Worm (Caenorhabditis elegans): Measurements from ENCODE around the gene R52.6.
A peak's percentile ranks its signal among the peaks of the same experiment; 100 is the strongest.
"Not testable (repeated sequence)": the region's sequence is repeated elsewhere in the genome, so short reads cannot be mapped to it uniquely, and the experiment has no call there.

Gene R52.6

DNA sequence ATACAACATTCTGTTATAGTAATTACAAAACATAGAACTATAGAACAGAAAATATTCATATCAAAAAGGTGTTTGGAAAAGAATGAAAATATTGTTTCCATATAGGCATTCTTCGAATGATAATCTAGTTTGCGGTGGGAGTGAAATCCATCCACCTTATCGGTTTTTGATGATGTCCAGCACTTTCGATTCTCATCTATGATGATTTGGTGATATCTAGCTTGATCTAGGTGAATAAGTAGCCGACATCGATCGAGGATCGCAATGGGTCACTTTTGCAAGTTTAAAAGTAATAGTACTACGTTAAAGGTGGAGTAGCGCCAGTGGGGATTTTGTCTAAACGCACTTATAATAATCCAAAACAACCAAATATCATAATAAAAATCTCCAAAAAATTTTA is at the start of gene R52.6:
R52.6 (minus strand) TSS at position 101 of the 400 bp plus-strand sequence.
- TF ChIP-seq ceh-40 (GFP tag; IDR thresholded peaks at IDR 0.05) (no peak), tbx-9 (tag; optimal IDR thresholded peaks at IDR 0.05; ENCODE audit: borderline replicate concordance) (no peak), nhr-179 (tag; optimal IDR thresholded peaks at IDR 0.05) (no peak), him-1 (tag; optimal IDR thresholded peaks at IDR 0.05) (no peak), T26A5.8 (tag; optimal IDR thresholded peaks at IDR 0.05) (no peak), hmg-20 (GFP tag; IDR thresholded peaks at IDR 0.05) (no peak), die-1 (tag; optimal IDR thresholded peaks at IDR 0.05) (no peak), ztf-26 (tag; optimal IDR thresholded peaks at IDR 0.05) (no peak), lsy-27 (tag; optimal IDR thresholded peaks at IDR 0.05; ENCODE audit: borderline replicate concordance, insufficient read depth) (no peak), F10E7.11 (tag; optimal IDR thresholded peaks at IDR 0.05) (no peak), egl-18 (GFP tag; IDR thresholded peaks at IDR 0.05) (no peak), Y53F4B.3 (GFP tag; IDR thresholded peaks at IDR 0.05) (no peak), zfh-2 (GFP tag; conservative IDR thresholded peaks at IDR 0.05) (no peak), madf-6 (GFP tag; IDR thresholded peaks at IDR 0.05) (no peak), F22D6.2 (tag; optimal IDR thresholded peaks at IDR 0.05) (no peak), Y95B8A.8 (GFP tag; IDR thresholded peaks at IDR 0.05) (no peak), nhr-120 (GFP tag; IDR thresholded peaks at IDR 0.05) (no peak), mel-28 (tag; optimal IDR thresholded peaks at IDR 0.05; ENCODE audit: borderline replicate concordance) (no peak)

DNA sequence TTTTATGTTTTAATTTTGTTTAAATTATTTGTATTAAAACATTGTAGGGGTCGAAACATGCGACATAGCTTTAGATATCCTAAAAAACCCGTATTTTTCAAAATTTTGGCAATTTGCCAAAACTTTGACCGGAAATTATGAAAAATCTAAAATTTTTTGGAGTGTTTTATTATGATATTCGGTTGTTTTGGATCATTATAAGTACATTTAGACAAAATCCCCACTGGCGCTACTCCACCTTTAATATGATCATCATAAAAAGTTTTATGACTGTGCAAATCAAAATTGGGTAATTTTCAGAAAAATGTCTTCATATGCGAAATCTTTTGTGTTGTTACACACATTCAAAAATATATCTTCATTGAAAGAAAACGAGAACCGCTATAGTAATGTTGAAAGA is 40.9 kb upstream of the R52.6 start, which contains the start of gene math-18:
math-18 (plus strand) TSS at position 301 of the 400 bp plus-strand sequence.
- not testable (repeated sequence) for TF ChIP-seq K12H6.12 (tag; optimal IDR thresholded peaks at IDR 0.05); tbx-9 (tag; optimal IDR thresholded peaks at IDR 0.05; ENCODE audit: borderline replicate concordance); ama-1 (optimal IDR thresholded peaks at IDR 0.05); ama-1 (GFP tag; optimal IDR thresholded peaks at IDR 0.05)

DNA sequence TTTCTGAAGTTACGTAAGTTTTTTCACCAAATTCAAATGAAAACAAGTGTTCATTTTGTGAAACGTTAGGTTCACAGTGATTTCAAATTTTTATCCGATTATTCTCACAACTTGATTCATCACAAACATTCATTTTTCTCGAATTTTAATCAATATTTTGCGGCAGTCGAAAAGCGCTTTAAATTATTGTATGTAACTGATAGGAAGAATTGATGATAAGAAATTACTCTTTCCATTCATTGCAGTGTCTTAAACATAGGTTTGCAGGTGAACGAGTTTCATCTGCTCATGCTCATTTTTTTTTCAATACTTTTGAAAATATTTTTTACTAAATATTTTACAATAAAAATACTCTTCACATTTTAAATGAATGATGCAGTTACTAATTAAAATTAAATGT is 39.6 kb upstream of the R52.6 start:
- TF ChIP-seq nhr-80 (tag; optimal IDR thresholded peaks at IDR 0.05), result peak; percentile 5
- no peak for TF ChIP-seq ztf-28 (GFP tag; IDR thresholded peaks at IDR 0.05)
- TF ChIP-seq madf-8 (GFP tag; conservative IDR thresholded peaks at IDR 0.05), result no peak
- TF ChIP-seq akir-1 (GFP tag; optimal IDR thresholded peaks at IDR 0.05), result no peak
- TF ChIP-seq snpc-1.3 (tag; optimal IDR thresholded peaks at IDR 0.05; ENCODE audit: insufficient read depth), result no peak

DNA sequence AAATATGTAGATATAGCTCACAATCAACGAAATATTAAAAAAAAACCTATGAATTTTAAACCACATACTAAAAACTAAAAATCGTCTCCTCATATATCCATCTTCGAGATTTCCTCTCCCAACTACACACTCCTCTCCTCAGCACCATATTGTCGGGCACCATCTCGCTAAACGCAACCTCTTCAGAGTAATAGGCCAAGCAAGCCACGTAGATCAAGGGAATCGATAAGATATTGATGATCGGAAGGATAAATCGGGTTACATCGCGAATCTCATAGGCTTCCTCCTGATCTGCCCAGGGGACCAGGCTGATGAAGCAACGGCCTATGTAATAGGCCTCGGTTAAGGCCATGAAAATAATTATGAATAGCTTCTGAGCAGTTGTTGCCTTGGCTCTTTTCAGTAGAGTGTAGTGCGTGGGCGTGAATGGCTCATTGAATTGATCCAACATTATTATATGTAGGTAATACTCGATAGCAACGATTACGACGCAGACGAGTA is 37.7 kb upstream of the R52.6 start, which contains the start of the genes C40A11.7 and C40A11.8:
C40A11.7 (minus strand) TSS at position 101 of the 501 bp plus-strand sequence.
C40A11.8 (minus strand) TSS at position 451 of the 501 bp plus-strand sequence.
- TF ChIP-seq dox-1 (GFP tag; IDR thresholded peaks at IDR 0.05) (no peak), mcd-1 (GFP tag; IDR thresholded peaks at IDR 0.05) (no peak)

DNA sequence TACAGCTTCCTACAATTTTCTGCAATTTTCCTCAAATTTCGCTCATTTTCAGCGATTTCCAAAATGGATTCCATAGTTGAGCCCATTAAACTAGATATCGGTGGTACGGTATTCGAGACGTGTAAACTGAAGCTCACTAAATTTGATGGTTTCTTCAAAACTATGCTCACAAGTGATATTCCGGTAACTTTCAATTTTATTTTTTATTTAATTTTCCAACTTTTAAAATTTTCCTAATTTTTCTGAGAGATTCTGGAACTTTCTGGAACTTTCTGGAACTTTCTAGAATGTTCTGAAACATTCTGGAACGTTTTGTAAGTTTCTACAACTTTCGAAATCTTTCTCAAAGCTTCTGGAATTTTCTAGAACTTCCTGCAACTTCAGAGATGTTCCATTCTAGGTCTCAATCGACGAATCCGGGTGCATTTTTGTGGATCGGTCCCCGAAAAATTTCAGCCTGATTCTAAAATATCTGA is 34.1 kb upstream of the R52.6 start, which contains the start of gene C40A11.2:
C40A11.2 (plus strand) TSS at position 51 of the 476 bp plus-strand sequence.
- TF ChIP-seq C06A6.2 (GFP tag; conservative IDR thresholded peaks at IDR 0.05) (no peak), hsf-1 (GFP tag; IDR thresholded peaks at IDR 0.05) (peak; percentile 90)

DNA sequence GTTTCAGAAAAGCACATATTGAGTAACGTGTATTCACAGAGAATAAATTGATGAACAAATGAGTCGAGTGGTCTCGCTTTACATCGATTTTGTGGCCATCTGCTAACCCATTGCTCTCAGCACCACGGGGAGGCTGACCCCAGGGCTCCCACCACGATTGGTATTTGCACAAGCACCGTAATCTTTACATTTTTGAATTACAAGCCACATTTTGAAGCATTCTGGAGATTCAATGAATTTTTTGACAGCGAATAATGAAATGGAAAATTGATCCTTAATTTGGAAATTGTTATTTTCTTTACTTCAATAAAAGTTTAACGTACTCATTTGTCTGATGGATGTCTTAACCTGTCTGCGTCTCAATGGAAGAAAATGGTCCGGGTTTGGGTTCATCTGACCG is 32.7 kb upstream of the R52.6 start, which contains the start of gene C40A11.6:
C40A11.6 (minus strand) TSS at position 101 of the 400 bp plus-strand sequence.
- TF ChIP-seq lin-35 (GFP tag; optimal IDR thresholded peaks at IDR 0.05) (no peak), Y53G8AR.9 (GFP tag; conservative IDR thresholded peaks at IDR 0.05) (no peak), F10E7.11 (tag; optimal IDR thresholded peaks at IDR 0.05) (no peak), ztf-26 (tag; optimal IDR thresholded peaks at IDR 0.05) (no peak), dpl-1 (GFP tag; optimal IDR thresholded peaks at IDR 0.05) (no peak), hlh-12 (tag; optimal IDR thresholded peaks at IDR 0.05) (no peak), lsy-27 (tag; optimal IDR thresholded peaks at IDR 0.05; ENCODE audit: borderline replicate concordance, insufficient read depth) (no peak), F22D6.2 (tag; optimal IDR thresholded peaks at IDR 0.05) (no peak), D2030.7 (GFP tag; IDR thresholded peaks at IDR 0.05) (no peak), B0261.1 (tag; optimal IDR thresholded peaks at IDR 0.05) (no peak), ZK185.1 (tag; optimal IDR thresholded peaks at IDR 0.05; ENCODE audit: poor library complexity, severe bottlenecking) (no peak)
